Worm (Caenorhabditis elegans) whole organism, midembryonic: Measurements from ENCODE around the gene ent-3.

Source experiments
- cog-1 ChIP-seq: sonication (generic microtip); optimal IDR thresholded peaks from 2 replicates; lab custom pipeline; 2016; ENCODE audit warnings: missing genetic modification characterization, missing compliant biosample characterization
- flt-1 ChIP-seq: fragments of 200-800 bp; sonication (Bioruptor generic); IDR thresholded peaks from 2 replicates; pipeline ENCODE4 v1.3.6; 2022; ENCODE audit warnings: missing genetic modification characterization, missing compliant biosample characterization

DNA sequence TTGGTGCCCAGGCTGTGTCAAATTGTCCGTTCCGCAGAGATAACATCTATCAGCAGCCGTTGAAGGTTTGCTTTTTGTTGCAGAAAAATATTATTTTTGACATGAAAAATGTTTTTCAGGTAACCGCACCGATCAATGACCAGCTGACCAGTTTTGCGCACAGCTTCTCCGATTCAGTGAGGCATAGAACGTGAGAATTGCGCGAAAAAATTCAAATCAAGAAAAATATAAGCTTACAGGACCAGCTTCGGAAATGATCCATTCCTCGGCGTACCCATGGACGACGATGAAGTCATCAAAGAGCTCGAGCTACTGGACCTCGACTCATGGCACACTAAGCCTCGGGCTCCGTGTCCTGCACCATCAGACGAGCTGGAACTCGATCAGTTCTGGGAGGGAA lies 41.3 kb downstream of the ent-3 start:
- TF ChIP-seq flt-1 (GFP tag; lab: Robert Waterston, UW) (no peak), cog-1 (tag; lab: Kevin White, UChicago) (no peak)
